Worm (Caenorhabditis elegans): ENCODE measurements around the gene T26A8.4.
A peak's percentile ranks its signal among the peaks of the same experiment; 100 is the strongest.

The T26A8.4 gene

ce11 chrIV:8431567-8432458, 880 bp downstream of the T26A8.4 start:
- TF ChIP-seq nhr-11 (tag; optimal IDR thresholded peaks at IDR 0.05) (peak; percentile 51), lsy-2 (tag; optimal IDR thresholded peaks at IDR 0.05) (peak; percentile 62 to 89), F37D6.2 (tag; optimal IDR thresholded peaks at IDR 0.05) (peak; percentile 20), unc-130 (GFP tag; optimal IDR thresholded peaks at IDR 0.05) (no peak), hmg-1.1 (GFP tag; IDR thresholded peaks at IDR 0.05) (peak; percentile 78), madf-9 (GFP tag; conservative IDR thresholded peaks at IDR 0.05) (peak; percentile 29; the same call in 1 of the 2 replicates), daf-12 (tag; optimal IDR thresholded peaks at IDR 0.05) (no peak), pha-4 (GFP tag; IDR thresholded peaks at IDR 0.05) (peak; percentile 60), pha-4 (tag; optimal IDR thresholded peaks at IDR 0.05) (peak; percentile 10), R02D3.7 (tag; optimal IDR thresholded peaks at IDR 0.05) (no peak), mxl-2 (GFP tag; conservative IDR thresholded peaks at IDR 0.05) (no peak), ceh-44 (GFP tag; IDR thresholded peaks at IDR 0.05) (no peak), egl-27 (tag; optimal IDR thresholded peaks at IDR 0.05) (no peak), lin-15B (tag; optimal IDR thresholded peaks at IDR 0.05) (peak; percentile 2), gei-8 (GFP tag; optimal IDR thresholded peaks at IDR 0.05) (no peak), ama-1 (optimal IDR thresholded peaks at IDR 0.05) (peak; percentile 96), mes-2 (tag; optimal IDR thresholded peaks at IDR 0.05; ENCODE audit: poor library complexity, severe bottlenecking) (peak; percentile 83), ceh-28 (tag; optimal IDR thresholded peaks at IDR 0.05) (peak; percentile 81), egl-43 (GFP tag; IDR thresholded peaks at IDR 0.05) (peak; percentile 73), snpc-4 (tag; optimal IDR thresholded peaks at IDR 0.05) (peak; percentile 45), nhr-10 (tag; optimal IDR thresholded peaks at IDR 0.05) (no peak), hlh-30 (tag; optimal IDR thresholded peaks at IDR 0.05; ENCODE audit: insufficient read depth) (peak; percentile 97), jun-1 (tag; optimal IDR thresholded peaks at IDR 0.05) (no peak), nhr-102 (tag; optimal IDR thresholded peaks at IDR 0.05) (peak; percentile 24), fos-1 (tag; optimal IDR thresholded peaks at IDR 0.05) (no peak), F49E8.2 (tag; optimal IDR thresholded peaks at IDR 0.05; ENCODE audit: borderline replicate concordance) (no peak), ztf-7 (tag; optimal IDR thresholded peaks at IDR 0.05) (no peak), mdt-29 (GFP tag; IDR thresholded peaks at IDR 0.05) (peak; percentile 9), dmd-8 (GFP tag; IDR thresholded peaks at IDR 0.05) (peak; percentile 73), Y5F2A.4 (GFP tag; optimal IDR thresholded peaks at IDR 0.05) (no peak), daf-16 (GFP tag; optimal IDR thresholded peaks at IDR 0.05) (peak in 1 of 2 experiments; percentile 53), daf-16 (tag; optimal IDR thresholded peaks at IDR 0.05) (peak; percentile 73), Y48G9A.11 (GFP tag; IDR thresholded peaks at IDR 0.05) (peak; percentile 36), mep-1 (tag; optimal IDR thresholded peaks at IDR 0.05) (peak; percentile 58), lin-38 (GFP tag; IDR thresholded peaks at IDR 0.05) (peak; percentile 53), ceh-62 (tag; optimal IDR thresholded peaks at IDR 0.05) (peak; percentile 33), rbr-2 (tag; optimal IDR thresholded peaks at IDR 0.05) (peak; percentile 24), zip-2 (tag; optimal IDR thresholded peaks at IDR 0.05) (no peak), unc-39 (tag; optimal IDR thresholded peaks at IDR 0.05) (no peak), Y75B8A.6 (GFP tag; IDR thresholded peaks at IDR 0.05) (0 out of 2 replicates have a peak, but pooled peaks have one; percentile 17), ZK337.2 (GFP tag; IDR thresholded peaks at IDR 0.05) (no peak), lim-7 (GFP tag; IDR thresholded peaks at IDR 0.05) (no peak; the same call in 1 of the 2 replicates), cey-2 (tag; optimal IDR thresholded peaks at IDR 0.05; ENCODE audit: borderline replicate concordance, insufficient read depth) (no peak), aha-1 (tag) (peak; percentile 98), skn-1 (tag; optimal IDR thresholded peaks at IDR 0.05) (no peak), sdz-12 (GFP tag; optimal IDR thresholded peaks at IDR 0.05) (peak; percentile 20), set-16 (GFP tag; IDR thresholded peaks at IDR 0.05) (peak; percentile 31; the same call in 1 of the 2 replicates), spr-1 (tag; optimal IDR thresholded peaks at IDR 0.05) (peak; percentile 49), saeg-2 (GFP tag; IDR thresholded peaks at IDR 0.05) (peak; percentile 78; the same call in 1 of the 2 replicates), snpc-1.2 (GFP tag; IDR thresholded peaks at IDR 0.05) (peak; percentile 24; the same call in 1 of the 2 replicates)

Measured in whole organism, L4 larva.